Fruit fly (Drosophila melanogaster) whole organism, wandering third instar larva: ENCODE data around the gene Arfip.

ENCODE experiments used
- Abd-B ChIP-seq: fragments of >200 bp; optimal IDR thresholded peaks from 2 replicates; lab custom pipeline; 2017; ENCODE audit warnings: missing biosample characterization, missing genetic modification characterization
- CG32264 ChIP-seq: fragments of 200-800 bp; sonication (Bioruptor generic); optimal IDR thresholded peaks from 2 replicates; lab custom pipeline; 2016; ENCODE audit warnings: missing biosample characterization, missing genetic modification characterization
- CG9705 ChIP-seq: fragments of 200-800 bp; sonication (Bioruptor generic); optimal IDR thresholded peaks from 2 replicates; lab custom pipeline; 2018; ENCODE audit warnings: missing biosample characterization, mild to moderate bottlenecking, missing genetic modification characterization
- CrebA ChIP-seq: fragments of 200-800 bp; sonication (Bioruptor generic); optimal IDR thresholded peaks from 2 replicates; lab custom pipeline; 2016; ENCODE audit warnings: missing biosample characterization, mild to moderate bottlenecking, missing genetic modification characterization, borderline replicate concordance
- Dfd ChIP-seq: fragments of >200 bp; optimal IDR thresholded peaks from 2 replicates; lab custom pipeline; 2017; ENCODE audit warnings: missing biosample characterization, missing genetic modification characterization
- Dif ChIP-seq: fragments of 200-275, 200-300 bp; sonication (Bioruptor generic); optimal IDR thresholded peaks from 2 replicates; lab custom pipeline; 2018; ENCODE audit warnings: missing biosample characterization, missing genetic modification characterization; ENCODE audit not compliant: partially characterized antibody
- GATAd ChIP-seq: sonication (Bioruptor generic); optimal IDR thresholded peaks from 2 replicates; lab custom pipeline; 2016; ENCODE audit warnings: missing biosample characterization, missing genetic modification characterization
- HLH106 ChIP-seq: fragments of 200-800 bp; optimal IDR thresholded peaks from 3 replicates; lab custom pipeline; 2019; ENCODE audit warnings: missing biosample characterization, mild to moderate bottlenecking, missing genetic modification characterization, moderate library complexity
- Hnf4 ChIP-seq: fragments of 200-800 bp; sonication (Bioruptor generic); optimal IDR thresholded peaks from 2 replicates; lab custom pipeline; 2016; ENCODE audit warnings: missing biosample characterization, mild to moderate bottlenecking, missing genetic modification characterization
- Hr78 ChIP-seq: fragments of >200 bp; optimal IDR thresholded peaks from 2 replicates; lab custom pipeline; 2017; ENCODE audit warnings: missing biosample characterization, missing genetic modification characterization
- Hr83 ChIP-seq: fragments of 200-300 bp; sonication (Bioruptor generic); optimal IDR thresholded peaks from 2 replicates; lab custom pipeline; 2016; ENCODE audit warnings: missing biosample characterization, mild to moderate bottlenecking, missing genetic modification characterization, moderate library complexity; ENCODE audit not compliant: poor library complexity, severe bottlenecking
- Jra ChIP-seq: sonication (Bioruptor generic); optimal IDR thresholded peaks from 2 replicates; lab custom pipeline; 2016; ENCODE audit warnings: missing biosample characterization, missing genetic modification characterization
- Mio ChIP-seq: sonication (Bioruptor generic); optimal IDR thresholded peaks from 2 replicates; lab custom pipeline; 2016; ENCODE audit warnings: missing biosample characterization, missing genetic modification characterization
- Myc ChIP-seq: fragments of >200 bp; optimal IDR thresholded peaks from 2 replicates; lab custom pipeline; 2017
- N ChIP-seq: fragments of >200 bp; optimal IDR thresholded peaks from 2 replicates; lab custom pipeline; 2018; ENCODE audit warnings: missing biosample characterization, missing external identifiers, missing genetic modification characterization
- OdsH ChIP-seq: fragments of 200-800 bp; sonication (Bioruptor generic); optimal IDR thresholded peaks from 2 replicates; lab custom pipeline; 2016; ENCODE audit warnings: missing biosample characterization, mild to moderate bottlenecking, missing genetic modification characterization
- Rel ChIP-seq, 2 experiments: fragments of 200-800 bp; sonication (Bioruptor generic) in 1 of 2; optimal IDR thresholded peaks; 2 replicates in 1 of 2; 3 replicates in 1 of 2; lab custom pipeline; 2016 to 2019; ENCODE audit warnings: mild to moderate bottlenecking in 2 of 2, missing biosample characterization in 2 of 2, missing genetic modification characterization in 2 of 2, moderate library complexity in 1 of 2
- Sp1 ChIP-seq: fragments of 200-800 bp; sonication (Bioruptor generic); optimal IDR thresholded peaks from 3 replicates; lab custom pipeline; 2019; ENCODE audit warnings: missing biosample characterization, mild to moderate bottlenecking, missing genetic modification characterization, moderate library complexity
- Vsx2 ChIP-seq: fragments of 200-300, 225-300 bp; sonication (Bioruptor generic); optimal IDR thresholded peaks from 2 replicates; lab custom pipeline; 2018; ENCODE audit warnings: missing biosample characterization, missing genetic modification characterization; ENCODE audit not compliant: partially characterized antibody
- br ChIP-seq: fragments of 200-800 bp; sonication (Bioruptor generic); optimal IDR thresholded peaks from 2 replicates; lab custom pipeline; 2016; ENCODE audit warnings: missing biosample characterization, missing genetic modification characterization
- brk ChIP-seq: fragments of 200-800 bp; sonication (Bioruptor generic); optimal IDR thresholded peaks from 2 replicates; lab custom pipeline; 2016; ENCODE audit warnings: missing biosample characterization, mild to moderate bottlenecking, missing genetic modification characterization
- dl ChIP-seq, 2 experiments: fragments of 175-275, 200-275 bp in 1 of 2; fragments of 200-275 bp in 1 of 2; sonication (Bioruptor generic); optimal IDR thresholded peaks; lab custom pipeline; 2018; ENCODE audit warnings: mild to moderate bottlenecking in 2 of 2, missing biosample characterization in 2 of 2, missing genetic modification characterization in 2 of 2, moderate library complexity in 2 of 2; ENCODE audit not compliant: partially characterized antibody in 2 of 2, insufficient read depth in 1 of 2
- dmrt93B ChIP-seq: fragments of 200-800 bp; sonication (Bioruptor generic); optimal IDR thresholded peaks from 2 replicates; lab custom pipeline; 2018; ENCODE audit warnings: missing biosample characterization, mild to moderate bottlenecking, missing genetic modification characterization
- dsf ChIP-seq: sonication (Bioruptor generic); optimal IDR thresholded peaks from 2 replicates; lab custom pipeline; 2016; ENCODE audit warnings: missing biosample characterization, missing genetic modification characterization, borderline replicate concordance
- ey ChIP-seq: fragments of 200-800 bp; sonication (Bioruptor generic); optimal IDR thresholded peaks from 2 replicates; lab custom pipeline; 2016; ENCODE audit warnings: missing biosample characterization, missing genetic modification characterization
- foxo ChIP-seq, 2 experiments: fragments of 200-800 bp; sonication (Bioruptor generic); optimal IDR thresholded peaks; 2 replicates in 1 of 2; 3 replicates in 1 of 2; lab custom pipeline; 2016 to 2017; ENCODE audit warnings: missing biosample characterization in 2 of 2, missing genetic modification characterization in 2 of 2
- fru ChIP-seq: fragments of 200-800 bp; sonication (Bioruptor generic); optimal IDR thresholded peaks from 3 replicates; lab custom pipeline; 2016; ENCODE audit warnings: missing biosample characterization, mild to moderate bottlenecking, missing genetic modification characterization
- h ChIP-seq: fragments of 200-800 bp; sonication (Bioruptor generic); optimal IDR thresholded peaks from 3 replicates; lab custom pipeline; 2016; ENCODE audit warnings: missing biosample characterization, mild to moderate bottlenecking, missing genetic modification characterization
- jim ChIP-seq: fragments of 175-275, 200-325 bp; sonication (Bioruptor generic); optimal IDR thresholded peaks from 2 replicates; lab custom pipeline; 2016; ENCODE audit warnings: missing biosample characterization, mild to moderate bottlenecking, missing genetic modification characterization
- lola ChIP-seq: fragments of >200 bp; optimal IDR thresholded peaks from 2 replicates; lab custom pipeline; 2017; ENCODE audit warnings: missing biosample characterization, missing genetic modification characterization
- pan ChIP-seq: fragments of >200 bp; optimal IDR thresholded peaks from 2 replicates; lab custom pipeline; 2017
- psq ChIP-seq: fragments of 200-800 bp; sonication (Bioruptor generic); optimal IDR thresholded peaks from 3 replicates; lab custom pipeline; 2017; ENCODE audit warnings: missing biosample characterization, mild to moderate bottlenecking, missing genetic modification characterization, moderate library complexity
- rgr ChIP-seq: fragments of 200-800 bp; sonication (Bioruptor generic); optimal IDR thresholded peaks from 3 replicates; lab custom pipeline; 2016; ENCODE audit warnings: missing biosample characterization, mild to moderate bottlenecking, missing genetic modification characterization
- sage ChIP-seq: fragments of 200-800 bp; sonication (Bioruptor generic); optimal IDR thresholded peaks from 2 replicates; lab custom pipeline; 2016; ENCODE audit warnings: missing biosample characterization, mild to moderate bottlenecking, missing genetic modification characterization
- sv ChIP-seq: fragments of 200-800 bp; sonication (Bioruptor generic); optimal IDR thresholded peaks from 3 replicates; lab custom pipeline; 2016; ENCODE audit warnings: missing biosample characterization, missing genetic modification characterization
- tai ChIP-seq: sonication (Bioruptor generic); optimal IDR thresholded peaks from 2 replicates; lab custom pipeline; 2016; ENCODE audit warnings: missing biosample characterization, missing genetic modification characterization
- usp ChIP-seq: fragments of >200 bp; optimal IDR thresholded peaks from 2 replicates; lab custom pipeline; 2017; ENCODE audit warnings: missing biosample characterization, missing genetic modification characterization
- woc ChIP-seq: sonication (Bioruptor generic); optimal IDR thresholded peaks from 2 replicates; lab custom pipeline; 2016; ENCODE audit warnings: missing biosample characterization, mild to moderate bottlenecking, missing genetic modification characterization

Gene Arfip

DNA sequence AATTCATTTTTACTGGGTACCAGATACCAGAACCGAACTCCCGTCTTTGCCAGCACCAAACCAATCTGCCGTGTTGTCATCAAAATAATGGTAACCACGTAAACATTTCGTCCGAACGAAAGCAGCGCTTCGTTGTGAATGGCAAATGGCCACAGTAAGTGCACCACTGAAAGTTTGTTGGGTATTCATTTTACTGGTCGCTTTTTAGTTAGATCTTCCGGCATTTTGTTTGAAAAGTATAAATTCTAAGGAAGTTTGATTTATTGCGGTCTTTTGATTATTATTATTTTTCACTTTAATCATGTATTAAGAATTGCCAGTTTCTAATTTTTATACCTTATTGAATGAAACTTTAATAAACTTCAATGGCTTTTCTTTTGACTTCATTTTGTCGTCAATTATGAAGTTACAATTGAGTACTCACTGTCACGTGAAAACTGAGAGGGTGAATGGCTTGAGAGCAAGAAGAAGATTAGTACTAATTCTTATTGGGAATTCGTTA lies 20.3 kb downstream of the Arfip start, which contains the start of gene ZnT86D:
Gene ZnT86D, minus strand, starts transcription at position 91 of the 502 bp plus-strand sequence.
- TF ChIP-seq CG9705 (GFP tag; lab: Kevin White, UChicago): peak; percentile 59
- no peak for TF ChIP-seq Mio (GFP tag; lab: Kevin White, UChicago)
- TF ChIP-seq GATAd (GFP tag; lab: Kevin White, UChicago): no peak
- TF ChIP-seq woc: peak; percentile 96
- TF ChIP-seq Sp1 (GFP tag; lab: Kevin White, UChicago): peak; percentile 81
- TF ChIP-seq ey (GFP tag; lab: Kevin White, UChicago): peak; percentile 61
- no peak for TF ChIP-seq Dif
- TF ChIP-seq foxo (GFP tag; optimal IDR thresholded peaks at IDR 0.05; lab: Kevin White, UChicago): peak in 1 of 2 experiments; percentile 64
- TF ChIP-seq HLH106 (tag; lab: Kevin White, UChicago): peak; percentile 84
- no peak for TF ChIP-seq pan (lab: Kevin White, UChicago)
- peak; percentile 75 for TF ChIP-seq br (GFP tag; lab: Kevin White, UChicago)
- TF ChIP-seq sage (GFP tag; lab: Kevin White, UChicago): no peak
- TF ChIP-seq OdsH: peak; percentile 33
- no peak for TF ChIP-seq Rel (GFP tag; optimal IDR thresholded peaks at IDR 0.05; lab: Kevin White, UChicago)
- TF ChIP-seq Rel (tag; optimal IDR thresholded peaks at IDR 0.05; lab: Kevin White, UChicago): peak; percentile 44
- no peak for TF ChIP-seq brk
- no peak for TF ChIP-seq lola (GFP tag; lab: Kevin White, UChicago)
- TF ChIP-seq fru (GFP tag; lab: Kevin White, UChicago): peak; percentile 86
- TF ChIP-seq rgr (GFP tag; lab: Kevin White, UChicago): peak; percentile 63
- TF ChIP-seq CG32264: peak; percentile 30
- no peak for TF ChIP-seq tai
- no peak for TF ChIP-seq usp
- peak; percentile 78 for TF ChIP-seq psq (GFP tag; lab: Kevin White, UChicago)
- TF ChIP-seq Hr83 (GFP tag; lab: Kevin White, UChicago): peak; percentile 39
- TF ChIP-seq Hnf4: peak; percentile 44
- TF ChIP-seq Myc (lab: Kevin White, UChicago): peak; percentile 58
- TF ChIP-seq CrebA: no peak
- no peak for TF ChIP-seq Abd-B (GFP tag; lab: Kevin White, UChicago)
- peak; percentile 39 for TF ChIP-seq dmrt93B
- TF ChIP-seq Jra (GFP tag; lab: Kevin White, UChicago): peak; percentile 22
- peak; percentile 73 for TF ChIP-seq h (GFP tag; lab: Kevin White, UChicago)
- TF ChIP-seq sv: no peak
- TF ChIP-seq dl (GFP tag; optimal IDR thresholded peaks at IDR 0.05; lab: Kevin White, UChicago; ENCODE audit: insufficient read depth in 1 of 2, partially characterized antibody in 2 of 2): no peak
- TF ChIP-seq, all 38 proteins: peak for 19

DNA sequence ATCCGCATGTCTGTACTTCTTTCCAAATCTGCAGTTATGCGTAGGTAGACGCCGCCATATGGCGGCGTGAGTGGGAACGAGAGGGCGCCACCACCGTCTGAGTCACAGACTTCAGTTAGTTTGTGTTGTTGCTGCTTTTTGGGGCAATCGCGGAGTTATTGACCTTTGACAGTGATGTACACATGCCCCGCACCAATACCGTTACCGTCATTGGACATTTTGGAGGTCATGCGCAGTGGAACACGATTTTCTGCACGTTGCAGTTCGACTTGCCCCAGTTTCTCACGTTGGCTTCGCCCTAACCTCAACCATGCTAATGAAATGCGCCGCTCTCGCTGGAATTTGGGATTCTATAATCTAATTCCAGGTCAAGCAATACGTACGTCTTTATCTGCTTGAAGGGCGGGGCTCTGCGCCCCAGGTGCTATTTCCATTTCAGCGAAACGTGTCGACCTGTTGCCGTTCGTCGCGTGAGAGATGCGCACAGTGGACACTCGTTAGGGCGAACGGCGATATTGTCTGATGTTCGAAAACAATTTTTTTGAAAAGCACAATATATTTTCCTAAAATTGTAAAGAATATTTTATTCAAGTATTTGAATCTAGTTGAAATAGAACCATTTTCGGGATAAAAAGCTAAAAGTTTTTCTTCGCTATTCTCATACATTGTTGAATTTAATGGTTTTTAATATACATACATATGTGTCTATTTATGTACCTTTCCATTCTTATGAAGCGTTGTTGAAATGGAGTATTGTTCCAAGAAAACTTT lies 23.3 kb downstream of the Arfip start:
- TF ChIP-seq Dfd (GFP tag; lab: Kevin White, UChicago) (no peak), Hnf4 (peak; percentile 61), ey (GFP tag; lab: Kevin White, UChicago) (peak; percentile 65), Hr83 (GFP tag; lab: Kevin White, UChicago) (peak; percentile 66), Abd-B (GFP tag; lab: Kevin White, UChicago) (no peak), usp (no peak), Vsx2 (GFP tag; lab: Kevin White, UChicago) (no peak), CG9705 (GFP tag; lab: Kevin White, UChicago) (peak; percentile 40), GATAd (GFP tag; lab: Kevin White, UChicago) (no peak), Mio (GFP tag; lab: Kevin White, UChicago) (no peak), dsf (no peak), tai (no peak), OdsH (peak; percentile 62), CG32264 (no peak), rgr (GFP tag; lab: Kevin White, UChicago) (peak; percentile 77), sage (GFP tag; lab: Kevin White, UChicago) (no peak), dl (GFP tag; optimal IDR thresholded peaks at IDR 0.05; lab: Kevin White, UChicago; ENCODE audit: insufficient read depth in 1 of 2, partially characterized antibody in 2 of 2) (peak in 1 of 2 experiments; percentile 4), brk (no peak), pan (lab: Kevin White, UChicago) (no peak), woc (peak; percentile 82), foxo (GFP tag; optimal IDR thresholded peaks at IDR 0.05; lab: Kevin White, UChicago) (peak in 1 of 2 experiments; percentile 80), Dif (no peak), HLH106 (tag; lab: Kevin White, UChicago) (peak; percentile 73), fru (GFP tag; lab: Kevin White, UChicago) (peak; percentile 60), Sp1 (GFP tag; lab: Kevin White, UChicago) (peak; percentile 59), psq (GFP tag; lab: Kevin White, UChicago) (peak; percentile 63), Rel (GFP tag; optimal IDR thresholded peaks at IDR 0.05; lab: Kevin White, UChicago) (no peak), Rel (tag; optimal IDR thresholded peaks at IDR 0.05; lab: Kevin White, UChicago) (peak; percentile 64), dmrt93B (peak; percentile 41), Hr78 (no peak), Myc (lab: Kevin White, UChicago) (peak; percentile 71), sv (peak; percentile 55), h (GFP tag; lab: Kevin White, UChicago) (peak; percentile 74), N (GFP tag; lab: Kevin White, UChicago) (no peak), jim (no peak), Jra (GFP tag; lab: Kevin White, UChicago) (peak; percentile 88), lola (GFP tag; lab: Kevin White, UChicago) (no peak), br (GFP tag; lab: Kevin White, UChicago) (peak; percentile 36), CrebA (no peak)
- TF ChIP-seq, all 38 proteins: peak for 20
